Fruit fly (Drosophila melanogaster) whole organism, larva: ENCODE data around the gene CG17167.

Experiments
- noc ChIP-seq: fragments of 200-800 bp; sonication (Bioruptor generic); optimal IDR thresholded peaks from 3 replicates; lab custom pipeline; 2019; ENCODE audit warnings: missing biosample characterization, mild to moderate bottlenecking, missing genetic modification characterization, moderate library complexity

CG17167 gene

DNA sequence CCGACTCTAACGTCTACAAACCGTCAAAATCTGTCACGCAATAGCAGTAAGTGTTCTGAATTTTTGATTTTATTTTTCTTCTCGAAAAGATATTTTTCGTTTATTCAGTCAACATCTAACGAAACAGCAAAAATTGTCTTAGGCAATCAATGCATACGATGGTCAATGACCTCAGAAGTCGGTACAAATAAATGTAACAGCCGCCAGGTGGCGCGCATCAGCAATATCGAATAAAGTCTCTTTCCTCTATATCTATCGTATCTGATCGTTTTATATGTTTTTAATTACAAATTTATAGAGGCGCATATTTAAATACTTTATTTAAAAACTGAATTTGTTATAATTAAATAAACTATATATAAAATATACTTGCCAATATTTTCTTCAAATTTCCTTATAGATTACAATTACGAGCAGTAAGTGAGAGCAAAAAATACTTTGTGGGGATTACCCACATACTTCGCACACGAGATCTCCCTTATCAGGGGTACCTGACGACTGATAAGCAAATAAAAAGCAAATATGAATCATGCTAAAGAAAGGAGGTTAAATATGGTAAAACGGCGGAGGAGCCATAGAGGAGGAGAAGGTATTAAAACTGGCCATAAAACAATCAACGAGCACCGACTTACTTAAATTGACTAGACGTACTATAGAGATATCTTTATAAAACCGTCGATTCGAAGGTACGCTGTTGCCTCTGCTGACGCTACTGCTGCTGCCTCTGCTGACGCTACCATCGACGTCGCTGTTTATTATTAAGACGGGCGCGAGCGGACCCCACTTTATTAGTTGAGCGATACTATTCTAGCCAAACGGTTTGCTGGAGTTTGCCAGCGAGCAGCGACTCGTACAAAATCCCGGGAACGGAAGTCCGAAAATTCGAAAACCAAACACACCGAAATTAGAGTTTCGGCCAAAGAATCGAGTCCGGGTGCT is at the start of gene CG17167:
Gene CG17167, plus strand, starts transcription at position 781 of the 939 bp plus-strand sequence.
- TF ChIP-seq noc (tag; lab: Kevin White, UChicago) = no peak

DNA sequence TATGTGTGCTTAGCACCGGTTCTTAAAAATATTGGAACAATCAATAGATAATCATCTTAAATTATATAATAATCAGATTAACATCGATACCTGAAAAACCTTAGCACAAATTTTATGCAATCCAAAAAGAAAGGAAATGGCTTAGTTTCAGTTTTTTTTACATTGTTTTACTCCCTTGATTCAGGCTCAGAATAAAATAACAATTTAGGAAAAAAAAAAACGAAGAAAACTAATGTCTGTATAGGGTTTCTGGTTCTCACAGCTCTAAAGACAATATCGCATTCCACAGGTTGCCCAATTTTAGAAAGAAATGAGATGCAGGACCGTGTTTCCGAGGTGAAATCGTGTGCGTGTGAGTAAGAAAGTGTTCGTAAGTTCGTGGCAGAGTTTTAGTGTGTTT is 45.5 kb upstream of the CG17167 start, which contains the start of gene zyd:
Gene zyd, plus strand, starts transcription at position 301 of the 400 bp plus-strand sequence.
- TF ChIP-seq noc (tag; lab: Kevin White, UChicago) = no peak

DNA sequence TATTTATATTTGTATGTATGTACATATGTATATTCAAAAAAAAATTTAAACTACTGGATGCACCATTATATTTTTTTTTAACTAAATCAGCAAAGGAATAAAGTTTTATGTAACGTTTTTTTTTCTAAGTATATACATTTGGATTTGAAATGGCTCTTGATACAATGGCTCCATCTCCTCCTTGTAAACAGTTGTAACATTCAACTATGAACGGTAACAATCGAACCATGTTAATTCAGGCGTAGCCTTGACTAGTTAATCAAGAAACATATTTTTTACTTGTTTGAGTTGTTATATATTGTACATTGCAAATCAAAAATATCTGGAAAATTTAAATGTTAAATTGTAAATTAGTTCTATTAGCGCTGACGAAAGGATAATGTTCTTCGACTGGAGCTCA is 32.3 kb upstream of the CG17167 start, which contains the start of gene CG12061:
Gene CG12061, plus strand, starts transcription at position 301 of the 400 bp plus-strand sequence.
- no peak for TF ChIP-seq noc (tag; lab: Kevin White, UChicago)

DNA sequence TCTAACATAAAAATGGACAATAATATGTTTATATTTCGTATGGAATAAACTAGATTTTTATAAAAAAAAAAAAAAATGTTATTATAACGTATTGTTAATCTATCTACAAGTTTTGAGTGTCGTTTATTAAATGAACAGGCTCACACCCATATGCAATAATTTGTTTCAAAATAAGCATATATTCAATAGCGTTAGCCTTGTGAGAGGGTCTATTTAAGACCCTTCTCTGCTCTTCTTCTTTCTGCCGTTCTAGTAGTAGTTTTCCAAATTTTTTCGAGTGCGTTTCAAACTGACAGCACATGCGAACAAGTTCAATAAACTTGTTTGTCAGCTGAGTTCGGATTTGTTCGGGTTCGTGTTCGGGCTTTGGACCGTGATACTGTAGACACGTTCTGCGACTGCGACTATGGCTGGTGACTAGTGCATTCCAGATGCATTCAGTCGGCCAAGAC is 3.2 kb downstream of the CG17167 start:
- no peak for TF ChIP-seq noc (tag; lab: Kevin White, UChicago)

DNA sequence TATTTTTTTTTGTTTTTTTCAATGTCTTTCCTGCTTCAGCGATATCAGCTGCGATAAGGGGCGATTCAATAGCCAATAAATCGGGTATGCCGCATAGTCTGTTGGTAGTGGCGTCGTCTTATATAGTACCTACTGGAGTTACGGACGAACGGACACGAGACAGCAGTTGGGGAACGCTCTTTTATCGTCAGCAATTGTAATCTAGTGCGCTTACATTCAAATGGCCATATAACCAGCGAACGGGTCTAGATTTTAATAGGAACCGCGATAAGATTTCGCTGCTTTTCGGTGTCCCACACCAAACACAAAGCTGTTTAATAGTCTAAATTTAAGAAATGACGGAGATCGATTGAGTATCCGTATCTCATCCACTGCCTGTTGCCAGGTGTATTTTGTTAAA is 5.3 kb downstream of the CG17167 start:
- TF ChIP-seq noc (tag; lab: Kevin White, UChicago) = no peak

DNA sequence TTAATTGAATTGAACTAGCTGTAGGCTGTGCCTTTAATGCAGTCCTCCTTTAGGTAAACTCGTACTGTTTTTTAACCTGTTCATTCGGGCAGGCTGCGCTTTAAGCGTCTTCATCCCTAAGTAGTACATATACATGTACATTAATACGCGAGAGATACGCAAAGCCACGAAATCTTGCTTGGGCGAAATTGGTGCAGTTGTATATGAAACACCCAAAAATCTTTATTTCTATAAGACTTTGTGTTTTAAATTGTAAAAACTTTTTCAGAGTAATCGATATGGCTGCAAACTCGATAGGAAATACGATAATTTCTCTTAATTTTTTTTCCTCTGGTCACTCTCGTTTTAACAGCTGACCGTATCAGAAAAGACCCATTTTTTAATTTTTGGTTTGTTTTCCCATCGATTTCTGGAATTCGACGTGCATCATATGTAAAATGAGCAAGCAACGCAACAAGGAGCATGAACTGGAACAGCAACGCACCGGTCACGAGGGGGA is 14.4 kb downstream of the CG17167 start, which contains the start of the genes CG17163 and CG17168:
Gene CG17163, minus strand, starts transcription at position 303 of the 499 bp plus-strand sequence.
Gene CG17168, plus strand, starts transcription at position 332 of the 499 bp plus-strand sequence.
- no peak for TF ChIP-seq noc (tag; lab: Kevin White, UChicago)

DNA sequence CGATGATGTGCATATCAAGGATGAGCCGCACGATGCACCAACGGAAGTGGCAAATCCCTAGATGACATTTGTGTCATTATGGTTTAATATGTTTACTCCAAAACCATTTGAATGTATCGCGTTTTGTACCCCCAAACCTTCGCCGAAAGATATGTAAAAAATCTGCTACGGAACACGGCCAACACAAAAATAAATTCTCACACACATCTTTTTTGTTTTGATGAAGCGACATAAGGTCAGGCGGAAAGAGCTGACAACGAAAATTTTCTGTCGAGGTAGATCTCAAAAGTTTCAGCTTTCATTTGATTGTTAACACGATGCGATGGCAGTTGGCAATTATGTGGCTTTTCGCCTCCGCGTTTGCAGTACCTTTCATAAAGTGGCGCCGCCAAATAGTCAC is 16.3 kb downstream of the CG17167 start, which contains the start of gene CG17169:
Gene CG17169, plus strand, starts transcription at position 301 of the 400 bp plus-strand sequence.
- TF ChIP-seq noc (tag; lab: Kevin White, UChicago) = no peak

DNA sequence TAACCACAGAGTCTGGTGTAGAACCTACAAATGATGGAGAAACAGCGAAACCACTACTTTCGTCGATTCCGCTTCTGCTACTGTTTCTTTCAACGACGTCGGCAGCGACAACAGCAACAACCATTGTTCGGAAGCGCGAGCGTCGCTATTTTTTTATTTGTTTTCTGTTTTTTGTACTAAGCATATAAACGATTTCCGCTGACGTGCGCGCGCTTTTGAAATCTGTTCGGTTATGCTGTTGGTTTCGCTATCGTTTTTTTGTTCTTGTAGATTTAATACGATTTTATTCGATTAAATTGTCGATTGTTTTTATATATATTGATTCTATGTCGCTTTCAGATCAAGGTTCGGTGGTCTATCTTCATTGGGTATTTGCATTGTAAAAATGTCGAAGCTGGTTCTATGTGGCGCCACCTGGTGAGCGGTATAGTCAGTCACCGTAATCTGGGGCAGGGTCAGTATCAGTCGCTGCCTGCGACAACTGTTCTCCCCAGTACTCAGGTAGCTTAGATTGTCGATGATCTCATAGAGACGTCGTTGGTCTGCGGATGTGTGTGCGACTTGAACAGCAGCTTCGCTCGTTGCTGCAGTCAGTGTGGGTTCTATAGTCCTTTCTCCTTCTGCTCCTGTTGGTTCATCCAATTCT is 21.1 kb downstream of the CG17167 start:
- no peak for TF ChIP-seq noc (tag; lab: Kevin White, UChicago)

DNA sequence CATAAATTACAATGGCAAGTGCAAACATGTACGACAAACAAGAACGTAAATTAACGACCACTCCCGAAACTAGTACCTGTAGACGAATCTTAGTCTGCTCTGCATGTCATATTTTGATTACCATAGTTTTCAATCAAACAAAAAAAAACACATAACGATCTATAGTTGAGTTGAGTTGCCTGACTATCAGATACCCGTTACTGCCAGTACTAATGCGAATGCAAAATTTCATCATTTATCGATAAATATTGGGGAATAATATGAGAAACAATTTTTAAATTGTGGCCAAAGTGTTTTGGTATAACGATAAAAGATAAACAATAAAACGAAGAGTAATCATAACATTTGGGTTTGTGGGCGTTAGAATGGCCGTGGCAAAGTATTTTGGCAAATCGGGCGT is 22.4 kb downstream of the CG17167 start:
- TF ChIP-seq noc (tag; lab: Kevin White, UChicago) = no peak

DNA sequence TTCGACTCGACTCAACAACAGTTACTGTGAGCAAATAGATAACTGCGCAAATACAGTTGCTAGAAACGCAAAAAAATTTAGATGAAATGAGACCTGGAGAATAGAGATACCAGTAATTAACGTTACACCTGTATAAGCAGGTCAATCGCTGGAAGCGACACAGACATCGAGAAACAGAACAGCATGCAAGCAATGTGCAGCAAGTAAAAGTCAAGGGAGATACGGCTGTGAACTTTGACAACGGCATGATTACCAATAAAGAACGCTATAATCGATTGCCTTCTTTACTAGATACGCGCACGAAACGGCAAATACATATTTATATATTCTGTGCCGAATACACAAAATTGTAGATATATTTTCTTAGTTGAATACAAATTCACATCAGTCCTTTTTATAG is 23.2 kb downstream of the CG17167 start:
- TF ChIP-seq noc (tag; lab: Kevin White, UChicago) = no peak

DNA sequence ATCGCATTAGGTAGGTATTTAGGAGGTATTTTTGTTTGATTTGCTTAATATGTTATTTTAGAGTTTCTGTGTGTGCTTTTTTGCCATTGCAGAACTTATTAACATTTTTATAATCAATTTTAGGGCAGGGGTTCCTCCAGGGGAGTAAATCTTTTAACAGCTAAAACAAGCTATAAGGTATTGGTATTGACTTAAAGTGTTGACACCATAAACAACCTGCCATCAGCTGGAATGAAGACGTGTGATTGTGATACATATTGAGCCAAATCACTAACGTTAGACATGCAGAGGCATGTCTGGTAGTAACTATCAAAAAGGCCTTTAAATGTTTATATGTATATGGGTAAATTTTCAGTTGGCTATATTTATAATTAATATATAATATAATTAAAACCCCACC is 23.7 kb downstream of the CG17167 start:
- no peak for TF ChIP-seq noc (tag; lab: Kevin White, UChicago)

DNA sequence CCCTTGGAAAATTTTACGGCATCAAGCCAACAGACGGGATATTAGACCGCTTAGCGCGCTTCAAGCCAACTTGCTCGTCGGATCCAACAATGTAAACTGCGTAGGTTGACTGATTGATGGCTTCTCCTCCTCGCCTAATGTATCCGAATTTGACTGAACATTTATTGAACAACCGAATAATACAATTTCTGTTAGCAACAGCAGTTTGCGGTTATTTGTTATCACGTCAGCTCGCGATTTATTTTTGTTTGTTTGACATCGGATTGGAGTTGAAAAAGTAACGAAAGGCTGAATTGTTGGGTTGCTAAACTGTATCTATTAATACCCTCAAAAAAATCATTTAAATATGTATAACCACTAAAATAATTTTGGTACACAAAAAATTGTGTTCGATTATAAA is 24.4 kb downstream of the CG17167 start, which contains the start of gene CG17159:
Gene CG17159, minus strand, starts transcription at position 101 of the 400 bp plus-strand sequence.
- TF ChIP-seq noc (tag; lab: Kevin White, UChicago) = no peak

DNA sequence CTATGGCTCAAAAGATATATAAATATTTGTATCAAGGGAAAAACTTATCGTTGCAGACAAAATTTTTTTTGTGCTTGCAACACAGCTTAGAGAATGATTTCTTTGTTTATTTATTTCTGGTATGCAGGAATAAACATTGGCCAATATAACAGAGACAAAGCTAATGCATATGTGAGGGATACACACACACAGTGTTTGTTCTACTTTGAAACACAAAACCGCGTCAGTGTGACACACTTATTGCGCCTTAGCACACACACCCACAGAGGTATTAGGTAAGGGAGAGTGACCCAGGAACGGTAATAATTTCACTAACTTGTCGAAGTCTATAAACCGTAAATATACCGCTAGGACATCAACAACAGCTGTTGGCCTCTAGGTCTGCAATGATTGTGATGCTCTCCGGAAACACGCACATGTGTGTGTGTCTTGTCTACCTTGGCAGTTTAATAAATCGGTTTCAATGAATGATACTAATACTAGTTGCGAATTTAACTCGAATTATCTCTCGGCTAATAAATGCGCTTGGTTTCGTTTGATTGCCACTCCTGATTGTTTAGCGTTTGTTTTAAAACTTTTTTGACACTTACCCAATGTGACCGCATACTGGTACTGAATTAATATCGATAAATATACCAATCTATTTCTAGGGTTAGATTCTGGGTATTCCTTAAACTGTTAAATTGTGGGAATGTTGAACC is 28.2 kb downstream of the CG17167 start, which contains the start of gene CG17162:
Gene CG17162, minus strand, starts transcription at position 619 of the 701 bp plus-strand sequence.
- TF ChIP-seq noc (tag; lab: Kevin White, UChicago) = no peak

DNA sequence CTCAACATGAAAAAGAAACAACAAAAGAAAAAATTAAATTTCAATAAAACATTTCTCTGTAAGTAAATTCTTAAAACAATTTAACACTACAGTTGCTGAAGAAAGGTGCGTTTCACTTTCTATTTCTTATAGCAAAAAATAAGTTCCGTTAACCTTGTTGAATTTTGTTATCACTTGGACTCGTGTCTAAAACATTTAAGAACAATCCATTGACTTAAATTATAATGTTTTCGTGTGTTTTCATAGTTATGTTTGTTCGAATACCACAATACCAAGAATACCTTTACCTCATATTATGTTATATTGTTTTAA is 28.7 kb downstream of the CG17167 start:
- no peak for TF ChIP-seq noc (tag; lab: Kevin White, UChicago)

DNA sequence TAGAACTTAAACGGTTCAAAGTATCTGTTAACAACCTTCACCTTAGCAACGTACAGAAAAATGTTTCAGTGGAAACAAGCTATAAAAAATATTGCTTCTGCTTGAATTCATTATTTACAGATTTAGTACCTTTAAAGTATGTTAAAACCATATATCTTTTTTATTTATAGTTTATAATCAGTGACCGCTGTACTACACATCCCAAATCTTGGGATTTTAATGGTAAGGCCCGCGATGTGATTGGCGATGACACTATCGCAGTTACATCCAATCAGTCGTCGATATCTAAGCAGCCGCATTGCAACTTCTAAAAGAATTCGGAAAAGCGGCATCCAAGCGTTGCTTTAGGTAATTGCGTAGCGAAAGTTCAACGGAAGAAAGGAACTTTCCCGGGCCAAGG is 29.1 kb downstream of the CG17167 start:
- no peak for TF ChIP-seq noc (tag; lab: Kevin White, UChicago)
